Worm (Caenorhabditis elegans) whole organism, L1 larva: ENCODE results near the gene mua-6.

Experiments used
- aly-2 ChIP-seq: fragments of 150-350 bp; optimal IDR thresholded peaks from 2 replicates; lab custom pipeline; 2014; ENCODE audit warnings: missing biosample characterization, missing genetic modification characterization
- blmp-1 ChIP-seq: fragments of 150-350 bp; optimal IDR thresholded peaks from 2 replicates; lab custom pipeline; 2014; ENCODE audit warnings: missing biosample characterization, missing genetic modification characterization
- ces-1 ChIP-seq: fragments of 150-350 bp; optimal IDR thresholded peaks from 2 replicates; lab custom pipeline; 2014; ENCODE audit warnings: missing biosample characterization, missing genetic modification reagents, missing genetic modification characterization
- fos-1 ChIP-seq: fragments of 150-350 bp; optimal IDR thresholded peaks from 2 replicates; lab custom pipeline; 2014; ENCODE audit warnings: missing biosample characterization, missing genetic modification characterization
- hpl-2 ChIP-seq: fragments of 150-350 bp; optimal IDR thresholded peaks from 2 replicates; lab custom pipeline; 2014; ENCODE audit warnings: missing biosample characterization, missing genetic modification reagents, missing genetic modification characterization
- lin-13 ChIP-seq: fragments of 150-350 bp; optimal IDR thresholded peaks from 2 replicates; lab custom pipeline; 2014; ENCODE audit warnings: missing biosample characterization, missing genetic modification reagents, missing genetic modification characterization
- mef-2 ChIP-seq: fragments of 150-350 bp; optimal IDR thresholded peaks from 2 replicates; lab custom pipeline; 2014; ENCODE audit warnings: missing biosample characterization, missing genetic modification characterization
- mep-1 ChIP-seq: fragments of 150-350 bp; optimal IDR thresholded peaks from 2 replicates; lab custom pipeline; 2014; ENCODE audit warnings: missing biosample characterization, missing genetic modification characterization
- nhr-237 ChIP-seq: fragments of 150-350 bp; optimal IDR thresholded peaks from 2 replicates; lab custom pipeline; 2014; ENCODE audit warnings: missing biosample characterization, missing genetic modification characterization
- skn-1 ChIP-seq: fragments of 150-350 bp; optimal IDR thresholded peaks from 2 replicates; lab custom pipeline; 2014; ENCODE audit warnings: missing biosample characterization, missing genetic modification characterization
- ztf-4 ChIP-seq: fragments of 150-350 bp; optimal IDR thresholded peaks from 2 replicates; lab custom pipeline; 2014; ENCODE audit warnings: missing biosample characterization, missing genetic modification characterization

ce11 chrX:16265636-16266384 is at the start of gene mua-6:
- TF ChIP-seq blmp-1 (tag; lab: Kevin White, UChicago) (peak; percentile 66), ces-1 (GFP tag; lab: Kevin White, UChicago) (no peak), mep-1 (tag; lab: Kevin White, UChicago) (no peak), skn-1 (tag; lab: Kevin White, UChicago) (no peak), aly-2 (tag; lab: Kevin White, UChicago) (no peak), ztf-4 (tag; lab: Kevin White, UChicago) (no peak), fos-1 (tag; lab: Kevin White, UChicago) (no peak), hpl-2 (GFP tag; lab: Kevin White, UChicago) (no peak), lin-13 (GFP tag; lab: Kevin White, UChicago) (no peak), nhr-237 (tag; lab: Kevin White, UChicago) (no peak), mef-2 (tag; lab: Kevin White, UChicago) (no peak)
